Worm (Caenorhabditis elegans) whole organism, late embryonic: ENCODE data around the gene mrpl-10.

ENCODE experiments used
- ceh-24 ChIP-seq: sonication (generic microtip); optimal IDR thresholded peaks from 2 replicates; lab custom pipeline; 2016; ENCODE audit warnings: mild to moderate bottlenecking, missing genetic modification characterization, missing compliant biosample characterization
- pha-4 ChIP-seq: fragments of 150-350 bp; optimal IDR thresholded peaks from 2 replicates; lab custom pipeline; 2018; ENCODE audit warnings: missing biosample characterization, missing genetic modification reagents, missing genetic modification characterization

DNA sequence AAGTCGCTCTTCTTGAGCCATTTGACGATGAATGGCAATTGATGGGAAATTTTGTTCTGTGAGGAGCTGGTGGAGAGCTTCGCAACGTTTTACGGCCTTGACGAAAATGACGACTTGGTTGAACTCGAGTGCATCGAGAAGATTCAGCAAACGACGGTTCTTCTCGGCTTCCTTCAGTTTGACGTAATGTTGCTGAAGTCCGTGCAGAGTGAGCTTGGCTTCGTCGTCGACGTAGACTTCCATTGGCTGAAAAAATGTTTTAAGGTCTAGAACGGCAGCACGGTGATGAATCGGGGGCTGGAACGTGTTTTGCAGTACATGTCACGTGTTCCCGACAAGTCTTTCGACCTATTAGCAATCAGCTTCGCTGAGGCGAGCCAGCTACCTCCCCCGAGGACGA, 49.1 kb upstream of the mrpl-10 start:
- TF ChIP-seq ceh-24: no peak
- no peak for TF ChIP-seq pha-4 (tag; lab: Kevin White, UChicago)
